Fruit fly (Drosophila melanogaster): ENCODE data around the gene AdamTS-A.

AdamTS-A gene

DNA sequence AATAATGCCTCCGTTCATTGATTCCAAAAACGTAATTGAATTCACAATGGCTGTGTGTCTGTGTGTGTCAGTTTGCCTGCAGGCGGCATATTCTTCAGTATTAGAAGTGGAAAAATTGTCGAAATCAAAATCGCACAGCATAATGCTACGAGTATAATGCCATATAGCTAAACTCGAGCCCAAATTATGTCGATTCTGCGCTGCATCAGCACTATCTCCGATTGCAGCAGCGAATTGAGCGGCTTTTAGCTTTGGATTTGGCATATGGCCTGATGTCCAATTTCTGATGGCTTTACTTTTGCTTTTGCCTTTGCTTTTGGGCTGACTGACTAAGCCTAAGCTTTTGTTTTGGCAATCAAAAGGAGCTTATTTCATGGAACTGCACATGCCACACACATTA, 4.1 kb upstream of the AdamTS-A start:
- no peak for TF ChIP-seq CG9948 (tag; optimal IDR thresholded peaks at IDR 0.05)
- TF ChIP-seq CG13204 (GFP tag; optimal IDR thresholded peaks at IDR 0.05) = no peak
- TF ChIP-seq EcR (GFP tag; optimal IDR thresholded peaks at IDR 0.05) = no peak
- TF ChIP-seq CG8301 (tag; optimal IDR thresholded peaks at IDR 0.05) = no peak
- TF ChIP-seq rn (GFP tag; IDR thresholded peaks at IDR 0.05) = no peak
- no peak for TF ChIP-seq gl (tag; optimal IDR thresholded peaks at IDR 0.05)
- no peak for TF ChIP-seq Ets98B (GFP tag; IDR thresholded peaks at IDR 0.05)
- TF ChIP-seq Pif1B (GFP tag; optimal IDR thresholded peaks at IDR 0.05) = no peak
- TF ChIP-seq CG10348 (GFP tag; IDR thresholded peaks at IDR 0.05) = no peak
- no peak for TF ChIP-seq CG4496 (GFP tag; IDR thresholded peaks at IDR 0.05)
- TF ChIP-seq CG32121 (GFP tag; IDR thresholded peaks at IDR 0.05) = no peak

DNA sequence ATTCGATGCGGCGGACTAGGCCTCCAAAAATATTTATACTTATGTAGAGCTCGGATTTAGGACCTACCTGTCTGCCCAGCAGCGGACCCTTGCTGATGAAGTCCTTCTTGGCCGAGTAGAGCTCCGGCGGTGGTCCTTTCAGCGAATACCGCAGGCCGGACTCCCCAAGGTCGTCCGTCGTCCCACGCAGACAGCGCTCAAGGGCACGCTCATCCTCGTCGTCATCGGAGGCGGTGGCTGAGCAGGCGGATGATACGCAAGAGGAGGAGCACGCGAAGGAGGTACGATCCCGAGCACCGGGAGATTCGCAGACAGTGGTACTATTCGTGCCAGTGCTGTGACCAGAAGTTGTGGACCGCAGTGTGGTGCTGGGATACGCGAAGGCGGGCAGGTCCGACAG, 1.2 kb downstream of the AdamTS-A start:
- TF ChIP-seq EcR (GFP tag; optimal IDR thresholded peaks at IDR 0.05) = no peak

DNA sequence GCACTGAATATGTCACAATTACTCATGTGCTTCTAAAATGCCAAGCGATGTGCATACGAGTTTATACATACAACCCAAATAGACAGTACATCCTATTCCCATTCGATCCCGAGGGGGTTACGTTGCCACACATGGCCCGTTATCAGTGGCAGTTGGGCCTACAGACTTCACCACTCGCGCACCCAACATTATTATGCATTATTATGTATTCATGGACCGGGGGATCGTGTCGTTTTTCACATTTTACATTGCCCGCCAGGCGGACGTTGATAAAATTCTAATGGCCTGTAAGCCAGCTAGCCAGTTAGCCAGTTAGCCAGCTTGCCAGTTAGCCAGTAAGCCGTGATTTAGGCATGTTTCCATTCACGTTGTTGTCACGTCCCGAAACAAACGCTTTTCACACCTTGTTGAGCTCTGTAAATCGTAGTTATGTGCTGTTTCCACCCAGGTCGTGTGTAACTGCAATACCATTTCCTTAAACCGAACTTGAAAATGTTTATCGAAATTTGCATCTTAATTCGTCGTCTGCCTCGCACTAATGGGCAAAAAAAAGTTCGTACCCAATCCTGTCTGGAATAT, 2.5 kb downstream of the AdamTS-A start:
- TF ChIP-seq CG14655 (GFP tag; optimal IDR thresholded peaks at IDR 0.05) = no peak
- no peak for TF ChIP-seq fd96Ca (GFP tag; IDR thresholded peaks at IDR 0.05)
- TF ChIP-seq CG10348 (GFP tag; IDR thresholded peaks at IDR 0.05) = no peak
- TF ChIP-seq Pif1A (GFP tag; optimal IDR thresholded peaks at IDR 0.05) = no peak
- TF ChIP-seq CG9948 (tag; optimal IDR thresholded peaks at IDR 0.05) = no peak
- no peak for TF ChIP-seq CG15710 (tag; optimal IDR thresholded peaks at IDR 0.05)
- TF ChIP-seq CG32121 (GFP tag; IDR thresholded peaks at IDR 0.05) = no peak
- no peak for TF ChIP-seq CG17806 (tag; optimal IDR thresholded peaks at IDR 0.05)
- no peak for TF ChIP-seq Ets98B (GFP tag; IDR thresholded peaks at IDR 0.05)
- TF ChIP-seq CG34367 (tag; optimal IDR thresholded peaks at IDR 0.05) = no peak
- no peak for TF ChIP-seq CG8159 (tag; optimal IDR thresholded peaks at IDR 0.05)
- no peak for TF ChIP-seq rn (GFP tag; IDR thresholded peaks at IDR 0.05)
- no peak for TF ChIP-seq D1 (tag; optimal IDR thresholded peaks at IDR 0.05)
- TF ChIP-seq EcR (GFP tag; optimal IDR thresholded peaks at IDR 0.05) = no peak
- no peak for TF ChIP-seq gl (tag; optimal IDR thresholded peaks at IDR 0.05)
- TF ChIP-seq Pif1B (GFP tag; optimal IDR thresholded peaks at IDR 0.05) = no peak

DNA sequence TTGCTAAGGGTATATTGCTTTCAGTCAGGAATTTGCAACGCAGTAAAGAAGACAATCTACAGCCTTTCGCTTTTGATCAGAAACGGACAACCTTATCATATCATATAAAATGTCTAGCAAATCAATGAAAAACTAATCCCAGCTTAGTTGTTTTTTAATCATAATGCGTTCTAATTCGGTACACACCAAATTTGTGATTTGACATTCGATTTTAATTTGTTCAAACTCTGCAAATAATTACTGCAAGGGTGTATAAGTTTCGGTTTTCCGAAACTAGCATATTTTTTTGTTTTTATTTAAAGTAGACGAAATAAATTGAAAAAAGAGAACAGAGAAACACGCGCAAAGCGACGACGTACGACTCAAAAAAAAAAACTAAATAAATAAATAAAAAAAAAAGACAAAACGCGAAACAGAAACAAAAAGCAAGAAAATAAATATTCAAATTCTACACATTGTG, 3.2 kb downstream of the AdamTS-A start:
- TF ChIP-seq CG9948 (tag; optimal IDR thresholded peaks at IDR 0.05) (no peak), CG12605 (GFP tag; IDR thresholded peaks at IDR 0.05) (peak; percentile 45), Pif1A (GFP tag; optimal IDR thresholded peaks at IDR 0.05) (no peak), Snoo (tag; optimal IDR thresholded peaks at IDR 0.05) (no peak), CG4496 (GFP tag; IDR thresholded peaks at IDR 0.05) (no peak; the same call in 2 of the 3 replicates), CG13204 (GFP tag; optimal IDR thresholded peaks at IDR 0.05) (no peak), CG8159 (tag; optimal IDR thresholded peaks at IDR 0.05) (no peak), gl (tag; optimal IDR thresholded peaks at IDR 0.05) (no peak), CG32121 (GFP tag; IDR thresholded peaks at IDR 0.05) (peak; percentile 50), Ets98B (GFP tag; IDR thresholded peaks at IDR 0.05) (peak; percentile 54; the same call in 1 of the 2 replicates), CG14655 (GFP tag; optimal IDR thresholded peaks at IDR 0.05) (peak; percentile 40), CG8301 (tag; optimal IDR thresholded peaks at IDR 0.05) (peak; percentile 6), CG15710 (tag; optimal IDR thresholded peaks at IDR 0.05) (no peak), CG17806 (tag; optimal IDR thresholded peaks at IDR 0.05) (no peak), D1 (tag; optimal IDR thresholded peaks at IDR 0.05) (no peak), CG34367 (tag; optimal IDR thresholded peaks at IDR 0.05) (no peak), Pif1B (GFP tag; optimal IDR thresholded peaks at IDR 0.05) (no peak), EcR (GFP tag; optimal IDR thresholded peaks at IDR 0.05) (no peak), fd96Ca (GFP tag; IDR thresholded peaks at IDR 0.05) (no peak), CG10348 (GFP tag; IDR thresholded peaks at IDR 0.05) (no peak), rn (GFP tag; IDR thresholded peaks at IDR 0.05) (no peak)

DNA sequence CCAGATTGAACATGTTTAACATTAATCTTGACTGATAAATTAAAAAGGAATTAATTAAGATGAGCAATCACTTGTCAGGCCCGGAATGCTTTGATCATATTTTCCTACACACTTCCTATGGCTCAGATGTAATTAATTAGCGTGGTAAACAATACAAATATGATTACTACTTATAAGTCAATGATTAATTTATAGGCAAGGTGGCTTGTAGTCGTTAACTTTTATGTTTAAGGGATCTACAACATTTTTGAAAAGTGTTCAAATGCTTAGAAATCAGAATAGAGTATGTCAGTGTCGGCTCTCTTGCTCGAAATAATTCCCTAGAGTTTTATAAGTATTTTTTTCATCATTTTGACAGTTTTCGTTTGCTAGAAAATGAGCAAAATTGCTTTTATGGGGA, 4.3 kb downstream of the AdamTS-A start:
- TF ChIP-seq Snoo (tag; optimal IDR thresholded peaks at IDR 0.05) = no peak
- no peak for TF ChIP-seq fd96Ca (GFP tag; IDR thresholded peaks at IDR 0.05)
- no peak for TF ChIP-seq CG12605 (GFP tag; IDR thresholded peaks at IDR 0.05)
- no peak for TF ChIP-seq CG13204 (GFP tag; optimal IDR thresholded peaks at IDR 0.05)
- no peak for TF ChIP-seq CG17806 (tag; optimal IDR thresholded peaks at IDR 0.05)

DNA sequence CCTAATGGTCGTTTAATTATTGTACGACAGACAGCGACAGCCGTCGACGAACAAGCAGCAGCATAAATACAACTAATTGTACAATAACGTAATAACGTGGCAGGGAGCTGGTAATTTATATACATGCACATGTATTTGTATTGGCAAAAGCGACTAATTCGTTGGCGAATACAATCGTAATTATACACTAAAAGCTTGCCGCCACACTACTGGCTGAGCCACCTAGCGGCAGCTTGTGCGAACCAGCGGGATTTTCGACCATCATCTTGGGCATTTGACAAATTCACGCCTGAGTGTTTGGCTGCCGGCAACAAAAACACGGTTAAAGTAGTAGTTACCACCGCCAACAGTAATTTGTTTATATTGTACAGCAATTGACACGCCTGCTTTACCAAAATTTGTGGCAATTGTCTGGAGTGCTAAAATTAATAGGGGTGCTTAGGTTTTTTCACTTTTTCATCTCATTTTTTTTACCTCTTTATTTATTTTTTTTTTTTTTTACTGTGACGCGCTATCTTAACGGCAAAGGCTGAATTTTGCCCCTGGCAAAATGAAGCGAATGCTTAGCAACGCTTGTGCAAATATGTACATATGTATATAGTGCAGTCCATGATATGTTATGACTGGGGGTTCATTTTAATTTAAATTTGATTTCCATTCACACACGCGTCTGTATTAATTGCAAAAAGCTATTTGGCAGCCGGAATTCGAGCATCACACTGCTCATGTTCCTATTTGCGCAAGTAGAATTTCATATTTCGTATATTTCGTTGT, 7.8 kb downstream of the AdamTS-A start:
- TF ChIP-seq Ets98B (GFP tag; IDR thresholded peaks at IDR 0.05) (no peak), Snoo (tag; optimal IDR thresholded peaks at IDR 0.05) (no peak)

DNA sequence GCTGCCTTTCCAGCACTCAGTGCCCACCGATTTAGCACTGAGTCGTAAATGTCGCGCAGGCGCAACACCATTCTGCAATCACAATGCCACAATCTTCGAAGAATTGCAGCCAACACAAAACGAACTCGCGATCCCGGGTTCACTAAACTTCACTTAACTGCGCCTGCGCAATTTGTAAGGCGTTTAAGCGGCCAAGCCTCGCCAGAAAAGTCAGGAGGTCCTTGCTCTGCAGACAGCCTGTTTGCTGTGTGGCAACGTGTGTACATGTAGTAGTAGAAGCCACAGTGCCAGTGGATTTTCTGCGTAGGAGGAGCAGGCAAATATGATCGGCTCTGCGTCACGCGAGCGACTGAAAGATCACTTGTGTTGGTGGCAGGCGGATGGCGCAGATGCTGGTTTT, 12.8 kb downstream of the AdamTS-A start:
- TF ChIP-seq gl (tag; optimal IDR thresholded peaks at IDR 0.05) = no peak
- no peak for TF ChIP-seq CG9948 (tag; optimal IDR thresholded peaks at IDR 0.05)
- TF ChIP-seq CG13204 (GFP tag; optimal IDR thresholded peaks at IDR 0.05) = peak; percentile 29
- TF ChIP-seq Snoo (tag; optimal IDR thresholded peaks at IDR 0.05) = no peak
- no peak for TF ChIP-seq CG10348 (GFP tag; IDR thresholded peaks at IDR 0.05)
- TF ChIP-seq CG8159 (tag; optimal IDR thresholded peaks at IDR 0.05) = no peak
- no peak for TF ChIP-seq CG8301 (tag; optimal IDR thresholded peaks at IDR 0.05)
- no peak for TF ChIP-seq CG32121 (GFP tag; IDR thresholded peaks at IDR 0.05)
- no peak for TF ChIP-seq D1 (tag; optimal IDR thresholded peaks at IDR 0.05)
- TF ChIP-seq EcR (GFP tag; optimal IDR thresholded peaks at IDR 0.05) = peak; percentile 94
- TF ChIP-seq CG15710 (tag; optimal IDR thresholded peaks at IDR 0.05) = no peak
